Worm (Caenorhabditis elegans) whole organism, mixed stage, embryonic: ENCODE results near the gene dli-1.

Experiments
- M03D4.4 ChIP-seq: sonication (generic microtip); optimal IDR thresholded peaks from 2 replicates; lab custom pipeline; 2017; ENCODE audit warnings: mild to moderate bottlenecking, missing genetic modification characterization, missing compliant biosample characterization
- bed-3 ChIP-seq: fragments of 200-800 bp; sonication (Bioruptor generic); optimal IDR thresholded peaks from 3 replicates; lab custom pipeline; 2018; ENCODE audit warnings: mild to moderate bottlenecking, missing genetic modification characterization, moderate library complexity, missing compliant biosample characterization
- blmp-1 ChIP-seq: fragments of 150-350 bp; optimal IDR thresholded peaks from 2 replicates; lab custom pipeline; 2014; ENCODE audit warnings: missing biosample characterization, missing genetic modification characterization
- ceh-39 ChIP-seq: fragments of 150-350 bp; optimal IDR thresholded peaks from 2 replicates; lab custom pipeline; 2014; ENCODE audit warnings: missing biosample characterization, missing genetic modification characterization
- ceh-43 ChIP-seq: fragments of 200-800 bp; sonication (Bioruptor generic); optimal IDR thresholded peaks from 2 replicates; lab custom pipeline; 2018; ENCODE audit warnings: mild to moderate bottlenecking, missing genetic modification characterization, moderate library complexity, missing compliant biosample characterization
- ceh-83 ChIP-seq: fragments of 200-800 bp; sonication (Bioruptor generic); optimal IDR thresholded peaks from 2 replicates; lab custom pipeline; 2018; ENCODE audit warnings: mild to moderate bottlenecking, missing genetic modification characterization, missing compliant biosample characterization
- ces-1 ChIP-seq: fragments of 150-350 bp; optimal IDR thresholded peaks from 2 replicates; lab custom pipeline; 2014; ENCODE audit warnings: missing biosample characterization, missing genetic modification reagents, missing genetic modification characterization
- cnd-1 ChIP-seq: fragments of 200-800 bp; sonication (Bioruptor generic); optimal IDR thresholded peaks from 2 replicates; lab custom pipeline; 2018; ENCODE audit warnings: mild to moderate bottlenecking, missing genetic modification characterization, missing compliant biosample characterization
- drap-1 ChIP-seq: fragments of 200-800 bp; sonication (Bioruptor generic); optimal IDR thresholded peaks from 3 replicates; lab custom pipeline; 2018; ENCODE audit warnings: mild to moderate bottlenecking, missing genetic modification characterization, missing compliant biosample characterization
- elt-3 ChIP-seq: fragments of 150-350 bp; optimal IDR thresholded peaks from 2 replicates; lab custom pipeline; 2014; ENCODE audit warnings: missing biosample characterization, missing genetic modification characterization
- flh-1 ChIP-seq: fragments of 200-800 bp; sonication (Bioruptor generic); optimal IDR thresholded peaks from 2 replicates; lab custom pipeline; 2018; ENCODE audit warnings: mild to moderate bottlenecking, missing genetic modification characterization, moderate library complexity, missing compliant biosample characterization
- hlh-1 ChIP-seq: fragments of 150-350 bp; optimal IDR thresholded peaks from 2 replicates; lab custom pipeline; 2014; ENCODE audit warnings: missing biosample characterization, missing genetic modification reagents, missing genetic modification characterization
- lin-13 ChIP-seq: fragments of 150-350 bp; optimal IDR thresholded peaks from 2 replicates; lab custom pipeline; 2014; ENCODE audit warnings: missing biosample characterization, missing genetic modification characterization
- lin-32 ChIP-seq: fragments of 200-800 bp; sonication (Bioruptor generic); optimal IDR thresholded peaks from 2 replicates; lab custom pipeline; 2018; ENCODE audit warnings: mild to moderate bottlenecking, missing genetic modification characterization, missing compliant biosample characterization
- mab-5 ChIP-seq: fragments of 150-350 bp; optimal IDR thresholded peaks from 2 replicates; lab custom pipeline; 2014; ENCODE audit warnings: missing biosample characterization, missing genetic modification characterization
- mep-1 ChIP-seq: fragments of 150-350 bp; optimal IDR thresholded peaks from 2 replicates; lab custom pipeline; 2017; ENCODE audit warnings: missing biosample characterization, missing genetic modification reagents, missing genetic modification characterization, inconsistent platforms
- mls-2 ChIP-seq: sonication (generic microtip); optimal IDR thresholded peaks from 2 replicates; lab custom pipeline; 2016; ENCODE audit warnings: mild to moderate bottlenecking, missing genetic modification characterization, moderate library complexity, missing compliant biosample characterization
- nhr-12 ChIP-seq: fragments of 150-350 bp; optimal IDR thresholded peaks from 2 replicates; lab custom pipeline; 2014; ENCODE audit warnings: missing biosample characterization, missing genetic modification characterization
- nhr-2 ChIP-seq: fragments of 150-350 bp; optimal IDR thresholded peaks from 2 replicates; lab custom pipeline; 2014; ENCODE audit warnings: missing biosample characterization, missing genetic modification characterization
- nhr-28 ChIP-seq: fragments of 150-350 bp; optimal IDR thresholded peaks from 2 replicates; lab custom pipeline; 2014; ENCODE audit warnings: missing biosample characterization, missing genetic modification characterization
- nhr-76 ChIP-seq: sonication (generic microtip); optimal IDR thresholded peaks from 2 replicates; lab custom pipeline; 2017; ENCODE audit warnings: missing biosample characterization, missing genetic modification characterization
- pha-4 ChIP-seq: fragments of 150-350 bp; optimal IDR thresholded peaks from 2 replicates; lab custom pipeline; 2018; ENCODE audit warnings: missing biosample characterization, missing genetic modification reagents, missing genetic modification characterization
- sem-2 ChIP-seq: fragments of 200-800 bp; sonication (Bioruptor generic); optimal IDR thresholded peaks from 2 replicates; lab custom pipeline; 2018; ENCODE audit warnings: mild to moderate bottlenecking, missing genetic modification characterization, missing compliant biosample characterization
- snpc-4 ChIP-seq: fragments of 150-350 bp; optimal IDR thresholded peaks from 2 replicates; lab custom pipeline; 2014; ENCODE audit warnings: missing biosample characterization, missing genetic modification characterization
- tbx-8 ChIP-seq: fragments of 200-800 bp; sonication (Bioruptor generic); optimal IDR thresholded peaks from 2 replicates; lab custom pipeline; 2018; ENCODE audit warnings: mild to moderate bottlenecking, missing genetic modification characterization, moderate library complexity, missing compliant biosample characterization
- unc-120 ChIP-seq: sonication (generic microtip); optimal IDR thresholded peaks from 2 replicates; lab custom pipeline; 2017; ENCODE audit warnings: missing genetic modification characterization, missing compliant biosample characterization; ENCODE audit not compliant: poor library complexity, severe bottlenecking
- unc-39 ChIP-seq: fragments of 150-350 bp; optimal IDR thresholded peaks from 2 replicates; lab custom pipeline; 2014; ENCODE audit warnings: missing biosample characterization, missing genetic modification characterization
- unc-62 ChIP-seq: fragments of 150-350 bp; optimal IDR thresholded peaks from 2 replicates; lab custom pipeline; 2014; ENCODE audit warnings: missing biosample characterization, missing genetic modification reagents, missing genetic modification characterization
- zip-8 ChIP-seq: fragments of 150-350 bp; optimal IDR thresholded peaks from 2 replicates; lab custom pipeline; 2014; ENCODE audit warnings: missing biosample characterization, missing genetic modification characterization
- ztf-11 ChIP-seq: fragments of 150-350 bp; optimal IDR thresholded peaks from 2 replicates; lab custom pipeline; 2014; ENCODE audit warnings: missing biosample characterization, missing genetic modification characterization

Gene dli-1

DNA sequence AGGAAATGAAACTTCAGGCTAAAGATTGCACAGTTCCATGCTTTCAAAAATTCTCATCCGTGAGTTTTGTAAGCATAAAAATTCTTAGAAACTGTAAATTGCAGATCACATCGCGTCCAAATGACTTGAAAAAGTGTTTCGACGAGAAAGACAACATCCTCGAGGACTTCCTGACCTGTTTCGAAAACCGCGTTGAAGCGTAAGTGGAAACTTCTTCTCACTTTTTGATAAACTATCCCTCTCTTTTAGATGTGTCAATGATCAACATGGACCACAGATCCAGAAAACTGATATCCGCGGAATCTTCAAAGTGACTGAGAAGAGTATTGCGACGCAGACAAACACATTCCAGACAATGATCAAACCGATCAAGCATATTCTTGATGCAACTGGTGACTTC lies 17.7 kb downstream of the dli-1 start:
- TF ChIP-seq ceh-43 (no peak), sem-2 (GFP tag; lab: Kevin White, UChicago) (no peak), mep-1 (tag; lab: Kevin White, UChicago) (no peak), nhr-28 (tag; lab: Kevin White, UChicago) (no peak), nhr-12 (tag; lab: Kevin White, UChicago) (no peak), nhr-2 (tag; lab: Kevin White, UChicago) (no peak), mab-5 (no peak), tbx-8 (GFP tag; lab: Kevin White, UChicago) (no peak), flh-1 (GFP tag; lab: Kevin White, UChicago) (no peak), ceh-83 (no peak), unc-120 (tag; lab: Kevin White, UChicago) (no peak), M03D4.4 (no peak), ces-1 (GFP tag; lab: Kevin White, UChicago) (no peak)

DNA sequence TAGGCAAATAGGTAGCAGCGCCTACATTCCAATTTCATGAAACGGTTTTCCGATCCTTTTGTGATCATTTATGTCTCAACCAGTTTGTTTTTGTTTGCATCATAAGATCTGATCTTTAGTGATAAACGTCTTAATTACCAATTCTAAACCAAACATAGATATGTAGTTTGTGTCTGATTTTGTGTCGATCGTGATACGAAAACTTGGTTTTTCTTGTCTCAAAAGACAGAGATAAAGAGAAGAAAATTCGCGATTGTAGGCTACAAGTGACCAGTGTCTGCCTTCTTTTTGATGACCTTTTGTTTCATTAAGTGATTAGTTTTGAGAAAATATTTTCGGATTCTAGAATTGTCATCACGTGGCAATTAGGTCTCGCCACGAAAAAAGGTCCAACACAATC lies 18.4 kb downstream of the dli-1 start:
- TF ChIP-seq hlh-1 (tag; lab: Kevin White, UChicago): no peak
- TF ChIP-seq, all 35 proteins: peak for 0

- TF ChIP-seq ztf-11 (tag; lab: Kevin White, UChicago): no peak
- no peak for TF ChIP-seq ceh-43
- TF ChIP-seq bed-3 (GFP tag; lab: Kevin White, UChicago): no peak
- no peak for TF ChIP-seq elt-3
- no peak for TF ChIP-seq ceh-83
- no peak for TF ChIP-seq unc-39
- TF ChIP-seq hlh-1 (tag; lab: Kevin White, UChicago): no peak
- TF ChIP-seq zip-8 (tag; lab: Kevin White, UChicago): no peak
- TF ChIP-seq ceh-39 (tag; lab: Kevin White, UChicago): no peak
- TF ChIP-seq, all 35 proteins: peak for 0
These were observed 19.5 kb downstream of the dli-1 start, which contains the start of gene C39E9.8 for ce11 chrIV:13079119-13079518. TSS of gene C39E9.8 (plus strand) at chrIV:13079446.

ce11 chrIV:13078342-13078741 lies 20.2 kb downstream of the dli-1 start:
- TF ChIP-seq hlh-1 (tag; lab: Kevin White, UChicago): no peak
- TF ChIP-seq ztf-11 (tag; lab: Kevin White, UChicago): no peak
- TF ChIP-seq flh-1 (GFP tag; lab: Kevin White, UChicago): no peak
- TF ChIP-seq nhr-12 (tag; lab: Kevin White, UChicago): no peak
- TF ChIP-seq elt-3: no peak
- TF ChIP-seq nhr-2 (tag; lab: Kevin White, UChicago): no peak
- TF ChIP-seq unc-62 (GFP tag; lab: Kevin White, UChicago): no peak
- no peak for TF ChIP-seq ces-1 (GFP tag; lab: Kevin White, UChicago)
- no peak for TF ChIP-seq blmp-1 (tag; lab: Kevin White, UChicago)
- TF ChIP-seq lin-32: no peak
- no peak for TF ChIP-seq unc-39
- TF ChIP-seq mls-2: no peak
- TF ChIP-seq tbx-8 (GFP tag; lab: Kevin White, UChicago): no peak
- TF ChIP-seq, all 35 proteins: peak for 0

- TF ChIP-seq snpc-4: no peak
- no peak for TF ChIP-seq ces-1 (GFP tag; lab: Kevin White, UChicago)
- TF ChIP-seq nhr-2 (tag; lab: Kevin White, UChicago): no peak
- no peak for TF ChIP-seq nhr-76 (tag; lab: Kevin White, UChicago)
- TF ChIP-seq ztf-11 (tag; lab: Kevin White, UChicago): no peak
- no peak for TF ChIP-seq hlh-1 (tag; lab: Kevin White, UChicago)
- no peak for TF ChIP-seq cnd-1 (tag; lab: Kevin White, UChicago)
- no peak for TF ChIP-seq pha-4
- TF ChIP-seq sem-2 (GFP tag; lab: Kevin White, UChicago): no peak
- TF ChIP-seq unc-120 (tag; lab: Kevin White, UChicago): no peak
- no peak for TF ChIP-seq unc-39
- TF ChIP-seq unc-62 (GFP tag; lab: Kevin White, UChicago): no peak
- no peak for TF ChIP-seq drap-1 (GFP tag; lab: Kevin White, UChicago)
These were observed 20.9 kb downstream of the dli-1 start for ce11 chrIV:13077694-13078093.

- TF ChIP-seq unc-120 (tag; lab: Kevin White, UChicago) (no peak), M03D4.4 (no peak), snpc-4 (no peak), sem-2 (GFP tag; lab: Kevin White, UChicago) (no peak), bed-3 (GFP tag; lab: Kevin White, UChicago) (no peak), lin-13 (tag; lab: Kevin White, UChicago) (no peak), elt-3 (no peak), ceh-39 (tag; lab: Kevin White, UChicago) (no peak), mls-2 (no peak), nhr-2 (tag; lab: Kevin White, UChicago) (no peak), tbx-8 (GFP tag; lab: Kevin White, UChicago) (no peak), mep-1 (tag; lab: Kevin White, UChicago) (no peak), mab-5 (no peak), ceh-43 (no peak), flh-1 (GFP tag; lab: Kevin White, UChicago) (no peak), unc-62 (GFP tag; lab: Kevin White, UChicago) (no peak)
These were observed 22.0 kb downstream of the dli-1 start, which contains the start of gene C39E9.7 for ce11 chrIV:13076620-13077019. TSS of gene C39E9.7 (minus strand) at chrIV:13076720.
